Worm (Caenorhabditis elegans) whole organism, early embryonic: ENCODE data around the gene C25F9.4.

Experiments
- B0310.2 ChIP-seq: sonication (generic microtip); optimal IDR thresholded peaks from 2 replicates; lab custom pipeline; 2016; ENCODE audit warnings: mild to moderate bottlenecking, missing genetic modification characterization, missing compliant biosample characterization
- F13C5.2 ChIP-seq: sonication (generic microtip); optimal IDR thresholded peaks from 2 replicates; lab custom pipeline; 2017; ENCODE audit warnings: mild to moderate bottlenecking, missing genetic modification characterization, inconsistent platforms, missing compliant biosample characterization
- ama-1 ChIP-seq: fragments of 150-350 bp; optimal IDR thresholded peaks from 2 replicates; lab custom pipeline; 2014
- ceh-13 ChIP-seq: fragments of 200-800 bp; sonication (Bioruptor generic); optimal IDR thresholded peaks from 2 replicates; lab custom pipeline; 2018; ENCODE audit warnings: mild to moderate bottlenecking, missing genetic modification characterization, missing compliant biosample characterization
- ceh-36 ChIP-seq: sonication (generic microtip); optimal IDR thresholded peaks from 2 replicates; lab custom pipeline; 2016; ENCODE audit warnings: missing genetic modification characterization, inconsistent platforms, missing compliant biosample characterization
- ets-7 ChIP-seq: sonication (generic microtip); optimal IDR thresholded peaks from 2 replicates; lab custom pipeline; 2016; ENCODE audit warnings: missing genotype, missing genetic modification characterization, missing compliant biosample characterization
- flt-1 ChIP-seq: fragments of 200-800 bp; sonication (Bioruptor generic); IDR thresholded peaks from 2 replicates; pipeline ENCODE4 v1.3.6; 2022; ENCODE audit warnings: missing genetic modification characterization, missing compliant biosample characterization
- hmbx-1 ChIP-seq: sonication (generic microtip); optimal IDR thresholded peaks from 2 replicates; lab custom pipeline; 2016; ENCODE audit warnings: mild to moderate bottlenecking, missing genetic modification characterization, missing compliant biosample characterization
- hmg-4 ChIP-seq: fragments of 200-800 bp; sonication (Bioruptor generic); optimal IDR thresholded peaks from 2 replicates; lab custom pipeline; 2018; ENCODE audit warnings: mild to moderate bottlenecking, missing genetic modification characterization, missing compliant biosample characterization
- hnd-1 ChIP-seq: sonication (generic microtip); optimal IDR thresholded peaks from 2 replicates; lab custom pipeline; 2016; ENCODE audit warnings: missing genetic modification characterization, missing compliant biosample characterization
- pes-1 ChIP-seq: fragments of 200-800 bp; sonication (Bioruptor generic); IDR thresholded peaks from 2 replicates; pipeline ENCODE4 v1.3.6; 2022; ENCODE audit warnings: missing genetic modification reagents, missing genetic modification characterization, missing compliant biosample characterization
- scrt-1 ChIP-seq: fragments of 200-800 bp; sonication (Bioruptor generic); IDR thresholded peaks from 2 replicates; pipeline ENCODE4 v1.3.6; 2022; ENCODE audit warnings: missing genetic modification characterization, missing compliant biosample characterization
- sea-1 ChIP-seq: fragments of 200-800 bp; sonication (Bioruptor generic); conservative IDR thresholded peaks from 2 replicates; pipeline ENCODE4 v1.3.6; 2022; ENCODE audit warnings: missing genetic modification characterization, missing compliant biosample characterization
- tbx-11 ChIP-seq: fragments of 200-800 bp; sonication (Bioruptor generic); IDR thresholded peaks from 2 replicates; pipeline ENCODE4 v1.3.6; 2022; ENCODE audit warnings: missing genetic modification characterization, missing compliant biosample characterization

ce11 chrV:19432972-19433371 is 16.6 kb upstream of the C25F9.4 start, which contains the start of gene C25F9.11:
- TF ChIP-seq ceh-36 (tag; lab: Kevin White, UChicago) (no peak), tbx-11 (GFP tag; lab: Robert Waterston, UW) (no peak), ama-1 (lab: Kevin White, UChicago) (no peak), hmbx-1 (tag; lab: Kevin White, UChicago) (no peak), ets-7 (tag; lab: Kevin White, UChicago) (no peak), flt-1 (no peak), pes-1 (GFP tag; lab: Robert Waterston, UW) (no peak), sea-1 (no peak), ceh-13 (GFP tag; lab: Kevin White, UChicago) (no peak), scrt-1 (no peak), hmg-4 (no peak), B0310.2 (no peak), F13C5.2 (tag; lab: Kevin White, UChicago) (no peak), hnd-1 (tag; lab: Kevin White, UChicago) (no peak)
